Fruit fly (Drosophila melanogaster): ENCODE results near the gene Or85e.

Or85e gene

DNA sequence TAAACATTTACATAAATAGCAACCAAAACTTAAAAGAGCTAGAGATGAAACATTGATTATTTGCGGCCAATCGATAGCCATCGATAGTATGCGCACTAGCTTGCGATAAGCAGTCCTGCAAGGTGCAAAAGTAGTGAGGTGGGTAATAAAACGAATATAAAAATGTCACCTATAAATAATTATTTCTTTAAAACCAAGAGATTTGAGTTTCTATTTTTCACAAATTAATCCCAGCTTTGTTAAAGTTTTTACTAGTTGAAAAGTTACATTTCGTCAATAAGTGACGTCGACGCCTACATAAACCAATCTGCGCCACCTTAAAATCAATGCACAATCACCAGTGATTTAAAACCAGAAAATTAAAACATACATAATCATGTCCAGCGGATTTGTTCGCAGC is 15.1 kb upstream of the Or85e start, which contains the start of the genes Mkk4 and SLIRP2 (continued):
- TF ChIP-seq CG8290 (GFP tag; optimal IDR thresholded peaks at IDR 0.05) (peak; percentile 97), CG8290 (tag; optimal IDR thresholded peaks at IDR 0.05) (peak; percentile 91 to 96), Ravus (GFP tag; IDR thresholded peaks at IDR 0.05) (peak; percentile 97), CG3838 (GFP tag; optimal IDR thresholded peaks at IDR 0.05) (peak; percentile 98), Nf-YC (tag; optimal IDR thresholded peaks at IDR 0.05) (peak; percentile 91), CG16863 (GFP tag; optimal IDR thresholded peaks at IDR 0.05) (peak; percentile 99), chinmo (GFP tag; IDR thresholded peaks at IDR 0.05; ENCODE audit: partially characterized antibody) (peak; percentile 75; the same call in 1 of the 4 replicates), wek (GFP tag; optimal IDR thresholded peaks at IDR 0.05) (peak; percentile 91), YL-1 (GFP tag; optimal IDR thresholded peaks at IDR 0.05) (peak; percentile 98), CG15601 (tag; optimal IDR thresholded peaks at IDR 0.05) (peak; percentile 98), CoRest (tag; optimal IDR thresholded peaks at IDR 0.05) (peak; percentile 99), Hand (GFP tag; optimal IDR thresholded peaks at IDR 0.05) (peak; percentile 95), chn (GFP tag; optimal IDR thresholded peaks at IDR 0.05) (peak; percentile 99), CG6175 (GFP tag; IDR thresholded peaks at IDR 0.05) (peak; percentile 98), sima (GFP tag; optimal IDR thresholded peaks at IDR 0.05) (peak; percentile 97), lov (optimal IDR thresholded peaks at IDR 0.05) (no peak), lov (GFP tag; IDR thresholded peaks at IDR 0.05) (peak; percentile 99), chm (GFP tag; IDR thresholded peaks at IDR 0.05) (peak; percentile 99), pnt (GFP tag; optimal IDR thresholded peaks at IDR 0.05) (peak; percentile 98), CG17568 (GFP tag; optimal IDR thresholded peaks at IDR 0.05) (peak; percentile 98), bsh (GFP tag; optimal IDR thresholded peaks at IDR 0.05) (peak; percentile 95 to 99), Meics (GFP tag; optimal IDR thresholded peaks at IDR 0.05) (peak; percentile 98), CG11456 (GFP tag; IDR thresholded peaks at IDR 0.05) (peak; percentile 99), ems (GFP tag; optimal IDR thresholded peaks at IDR 0.05) (peak; percentile 97), bcd (GFP tag; optimal IDR thresholded peaks at IDR 0.05) (peak; percentile 99), zen2 (GFP tag; IDR thresholded peaks at IDR 0.05; ENCODE audit: partially characterized antibody) (peak; percentile 66; the same call in 2 of the 3 replicates), cg (GFP tag; optimal IDR thresholded peaks at IDR 0.05) (no peak), maf-S (GFP tag; optimal IDR thresholded peaks at IDR 0.05) (peak; percentile 99), CG11723 (GFP tag; optimal IDR thresholded peaks at IDR 0.05) (peak; percentile 98), CG12071 (GFP tag; optimal IDR thresholded peaks at IDR 0.05) (peak; percentile 97), Nf-YB (GFP tag; optimal IDR thresholded peaks at IDR 0.05) (peak; percentile 88), CG11093 (GFP tag; IDR thresholded peaks at IDR 0.05) (peak; percentile 98), al (GFP tag; IDR thresholded peaks at IDR 0.05) (peak; percentile 98), tll (GFP tag; optimal IDR thresholded peaks at IDR 0.05) (peak; percentile 71 to 88), schlank (tag; optimal IDR thresholded peaks at IDR 0.05) (peak; percentile 95), CG18619 (GFP tag; optimal IDR thresholded peaks at IDR 0.05) (peak; percentile 99), CG13775 (GFP tag; optimal IDR thresholded peaks at IDR 0.05) (peak; percentile 99), unc-4 (GFP tag; IDR thresholded peaks at IDR 0.05; ENCODE audit: partially characterized antibody) (peak; percentile 82), CG15696 (tag; optimal IDR thresholded peaks at IDR 0.05) (peak; percentile 99), CG32772 (GFP tag; IDR thresholded peaks at IDR 0.05) (peak; percentile 99), row (GFP tag; IDR thresholded peaks at IDR 0.05) (peak; percentile 100), CG18599 (GFP tag; optimal IDR thresholded peaks at IDR 0.05) (peak; percentile 99), CG17802 (tag; optimal IDR thresholded peaks at IDR 0.05) (peak; percentile 92), sisA (GFP tag; IDR thresholded peaks at IDR 0.05) (peak; percentile 99), Oli (tag; optimal IDR thresholded peaks at IDR 0.05) (peak; percentile 99), Atf6 (GFP tag; IDR thresholded peaks at IDR 0.05) (peak; percentile 99), CG15514 (GFP tag; optimal IDR thresholded peaks at IDR 0.05) (peak; percentile 95), NC2β (GFP tag; optimal IDR thresholded peaks at IDR 0.05) (peak; percentile 98), repo (GFP tag; optimal IDR thresholded peaks at IDR 0.05) (peak; percentile 98), H2.0 (GFP tag; IDR thresholded peaks at IDR 0.05) (peak; percentile 99)

Measured in whole organism, embryonic.